Worm (Caenorhabditis elegans) whole organism, L1 larva: ENCODE measurements around the gene egl-18.

ENCODE experiments used
- C16A3.4 ChIP-seq: fragments of 150-350 bp; optimal IDR thresholded peaks from 2 replicates; lab custom pipeline; 2014; ENCODE audit warnings: missing biosample characterization, missing genetic modification characterization
- ceh-88 ChIP-seq: fragments of 200-800 bp; sonication (Bioruptor generic); IDR thresholded peaks from 2 replicates; pipeline ENCODE4 v1.3.6; 2022; ENCODE audit warnings: missing genetic modification characterization, missing compliant biosample characterization
- ces-1 ChIP-seq: fragments of 150-350 bp; optimal IDR thresholded peaks from 2 replicates; lab custom pipeline; 2014; ENCODE audit warnings: missing biosample characterization, missing genetic modification reagents, missing genetic modification characterization
- efl-1 ChIP-seq, 4 experiments: fragments of 150-350 bp; optimal IDR thresholded peaks in 3 of 4; peaks in 1 of 4; 1 replicate in 1 of 4; 2 replicates in 3 of 4; lab custom pipeline; 2014; ENCODE audit warnings: missing biosample characterization in 2 of 4, missing genetic modification characterization in 2 of 4, missing genetic modification reagents in 2 of 4
- efl-3 ChIP-seq: fragments of 200-800 bp; sonication (Bioruptor generic); optimal IDR thresholded peaks from 2 replicates; lab custom pipeline; 2018; ENCODE audit warnings: mild to moderate bottlenecking, missing genetic modification characterization, missing compliant biosample characterization
- egl-13 ChIP-seq: sonication (generic microtip); optimal IDR thresholded peaks from 2 replicates; lab custom pipeline; 2016; ENCODE audit warnings: missing genotype, missing genetic modification reagents, missing genetic modification characterization, missing compliant biosample characterization
- egl-27 ChIP-seq, 2 experiments: fragments of 150-350 bp in 1 of 2; sonication (generic microtip); optimal IDR thresholded peaks; 3 replicates each; lab custom pipeline; 2017 to 2018; ENCODE audit warnings: missing biosample characterization in 2 of 2, missing genetic modification characterization in 2 of 2, missing genetic modification reagents in 2 of 2
- elt-3 ChIP-seq, 6 experiments: fragments of 150-350 bp in 1 of 6; sonication (generic microtip); optimal IDR thresholded peaks; 2 replicates each; lab custom pipeline; 2017 to 2018; ENCODE audit warnings: missing biosample characterization in 6 of 6, missing genetic modification characterization in 6 of 6, inconsistent platforms in 1 of 6
- fkh-4 ChIP-seq: sonication (generic microtip); optimal IDR thresholded peaks from 2 replicates; lab custom pipeline; 2016; ENCODE audit warnings: missing compliant biosample characterization, missing genetic modification characterization, borderline replicate concordance
- fkh-8 ChIP-seq: sonication (generic microtip); optimal IDR thresholded peaks from 2 replicates; lab custom pipeline; 2016; ENCODE audit warnings: mild to moderate bottlenecking, missing genetic modification characterization, missing compliant biosample characterization
- hlh-4 ChIP-seq: sonication (generic microtip); optimal IDR thresholded peaks from 2 replicates; lab custom pipeline; 2016; ENCODE audit warnings: mild to moderate bottlenecking, missing genetic modification characterization, missing compliant biosample characterization
- lin-14 ChIP-seq: fragments of 200-800 bp; sonication (Bioruptor generic); optimal IDR thresholded peaks from 2 replicates; lab custom pipeline; 2018; ENCODE audit warnings: mild to moderate bottlenecking, missing genetic modification characterization, moderate library complexity, missing compliant biosample characterization
- lin-39 ChIP-seq: fragments of 150-350 bp; optimal IDR thresholded peaks from 2 replicates; lab custom pipeline; 2014; ENCODE audit warnings: missing biosample characterization, missing genetic modification reagents, missing genetic modification characterization
- lir-3 ChIP-seq: sonication (generic microtip); optimal IDR thresholded peaks from 2 replicates; lab custom pipeline; 2016; ENCODE audit warnings: mild to moderate bottlenecking, missing genetic modification characterization, moderate library complexity, missing compliant biosample characterization; ENCODE audit not compliant: poor library complexity
- lsy-2 ChIP-seq, 2 experiments: fragments of 150-350 bp; optimal IDR thresholded peaks; 2 replicates each; lab custom pipeline; 2014; ENCODE audit warnings: missing biosample characterization in 2 of 2, missing genetic modification characterization in 2 of 2
- mep-1 ChIP-seq: fragments of 150-350 bp; optimal IDR thresholded peaks from 2 replicates; lab custom pipeline; 2014; ENCODE audit warnings: missing biosample characterization, missing genetic modification characterization
- nhr-20 ChIP-seq: sonication (generic microtip); optimal IDR thresholded peaks from 2 replicates; lab custom pipeline; 2016; ENCODE audit warnings: mild to moderate bottlenecking, missing genetic modification characterization, missing compliant biosample characterization
- nhr-71 ChIP-seq: sonication (generic microtip); optimal IDR thresholded peaks from 2 replicates; lab custom pipeline; 2016; ENCODE audit warnings: mild to moderate bottlenecking, missing genetic modification characterization, moderate library complexity, missing compliant biosample characterization
- nhr-77 ChIP-seq: fragments of 150-350 bp; optimal IDR thresholded peaks from 2 replicates; lab custom pipeline; 2014; ENCODE audit warnings: missing biosample characterization, missing genetic modification characterization
- nhr-90 ChIP-seq: sonication (generic microtip); optimal IDR thresholded peaks from 2 replicates; lab custom pipeline; 2016; ENCODE audit warnings: mild to moderate bottlenecking, missing genetic modification characterization, missing compliant biosample characterization; ENCODE audit not compliant: poor library complexity
- pag-3 ChIP-seq: sonication (generic microtip); optimal IDR thresholded peaks from 2 replicates; lab custom pipeline; 2017; ENCODE audit warnings: missing genetic modification characterization, mild to moderate bottlenecking, missing compliant biosample characterization, antibody characterized with exemption, borderline replicate concordance; ENCODE audit not compliant: insufficient read depth
- pax-3 ChIP-seq: fragments of 200-800 bp; sonication (Bioruptor generic); optimal IDR thresholded peaks from 2 replicates; lab custom pipeline; 2018; ENCODE audit warnings: mild to moderate bottlenecking, missing genetic modification characterization, moderate library complexity, missing compliant biosample characterization
- pqm-1 ChIP-seq: sonication (generic microtip); optimal IDR thresholded peaks from 3 replicates; lab custom pipeline; 2017; ENCODE audit warnings: missing biosample characterization, missing genetic modification characterization
- snu-23 ChIP-seq: sonication (generic microtip); optimal IDR thresholded peaks from 2 replicates; lab custom pipeline; 2016; ENCODE audit warnings: missing genetic modification characterization, missing compliant biosample characterization
- tlp-1 ChIP-seq: fragments of 150-350 bp; optimal IDR thresholded peaks from 2 replicates; lab custom pipeline; 2014; ENCODE audit warnings: missing biosample characterization, missing genetic modification characterization
- unc-130 ChIP-seq: fragments of 150-350 bp; optimal IDR thresholded peaks from 2 replicates; lab custom pipeline; 2017; ENCODE audit warnings: missing biosample characterization, missing genetic modification characterization, inconsistent platforms
- unc-98 ChIP-seq: fragments of 200-800 bp; sonication (Bioruptor generic); IDR thresholded peaks from 2 replicates; pipeline ENCODE4 v1.3.6; 2022; ENCODE audit warnings: missing genetic modification characterization, missing compliant biosample characterization
- zag-1 ChIP-seq: fragments of 150-350 bp; optimal IDR thresholded peaks from 2 replicates; lab custom pipeline; 2014; ENCODE audit warnings: missing biosample characterization, missing genetic modification characterization
- zip-4 ChIP-seq: fragments of 200-800 bp; sonication (Bioruptor generic); optimal IDR thresholded peaks from 2 replicates; lab custom pipeline; 2018; ENCODE audit warnings: mild to moderate bottlenecking, missing genetic modification characterization, moderate library complexity, missing compliant biosample characterization
- ztf-4 ChIP-seq: fragments of 150-350 bp; optimal IDR thresholded peaks from 2 replicates; lab custom pipeline; 2014; ENCODE audit warnings: missing biosample characterization, missing genetic modification characterization

Gene egl-18

DNA sequence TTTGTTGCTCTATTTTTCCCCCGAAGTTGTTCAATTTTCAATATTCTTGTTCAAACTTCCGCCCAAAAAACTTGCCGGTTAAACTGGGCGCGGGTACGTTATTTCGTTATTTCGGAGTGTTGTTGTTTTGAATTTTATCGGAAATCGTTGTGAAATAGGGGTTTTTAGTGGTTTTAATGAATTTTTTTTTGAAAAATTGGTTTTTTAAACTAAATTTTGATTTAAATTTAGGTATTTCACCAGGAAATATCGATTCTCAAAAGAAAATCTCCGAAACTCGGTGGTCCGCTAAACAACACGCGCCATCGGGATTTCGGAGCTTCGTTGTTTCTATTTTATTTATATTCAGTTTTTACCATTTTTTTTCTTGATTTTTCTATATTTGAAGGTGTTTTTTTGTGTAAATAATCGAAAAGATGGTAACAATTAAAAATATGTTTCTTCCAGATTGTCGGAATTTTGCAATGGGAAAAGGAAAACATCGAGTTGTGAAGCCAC lies 51.1 kb downstream of the egl-18 start, which contains the start of gene F52C12.2 (continued):
- TF ChIP-seq unc-98 (GFP tag; lab: Robert Waterston, UW) = no peak
- no peak for TF ChIP-seq ces-1

DNA sequence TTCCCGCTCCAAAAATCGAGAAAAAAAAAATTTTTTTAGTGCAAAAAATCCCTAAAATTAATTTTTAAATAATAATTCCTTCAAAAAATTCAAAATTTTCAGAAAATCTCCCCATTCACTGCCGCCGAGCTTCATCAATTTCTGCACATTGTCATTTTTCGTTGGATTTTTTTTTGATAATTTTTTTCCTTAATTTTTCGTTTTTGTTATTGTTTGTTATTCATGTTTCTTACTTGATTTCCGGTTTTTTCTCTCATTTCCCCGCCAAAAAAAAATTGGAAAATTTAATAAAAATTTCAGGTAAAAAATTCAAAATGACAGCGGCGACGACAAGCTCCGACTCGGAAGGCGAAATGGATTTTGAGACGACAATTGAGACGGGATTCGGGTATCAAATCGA lies 54.3 kb downstream of the egl-18 start, which contains the start of gene F52C12.6:
TSS of gene F52C12.6 (plus strand) at position 301 of the 400 bp plus-strand sequence.
- no peak for TF ChIP-seq ceh-88
- no peak for TF ChIP-seq elt-3 (tag; optimal IDR thresholded peaks at IDR 0.05; lab: Kevin White, UChicago)
- TF ChIP-seq lsy-2 (tag; optimal IDR thresholded peaks at IDR 0.05; lab: Kevin White, UChicago) = no peak
- no peak for TF ChIP-seq nhr-90 (tag; lab: Kevin White, UChicago)
- TF ChIP-seq hlh-4 = no peak
- no peak for TF ChIP-seq nhr-71 (tag; lab: Kevin White, UChicago)
- TF ChIP-seq, all 84 proteins: peak for 0

DNA sequence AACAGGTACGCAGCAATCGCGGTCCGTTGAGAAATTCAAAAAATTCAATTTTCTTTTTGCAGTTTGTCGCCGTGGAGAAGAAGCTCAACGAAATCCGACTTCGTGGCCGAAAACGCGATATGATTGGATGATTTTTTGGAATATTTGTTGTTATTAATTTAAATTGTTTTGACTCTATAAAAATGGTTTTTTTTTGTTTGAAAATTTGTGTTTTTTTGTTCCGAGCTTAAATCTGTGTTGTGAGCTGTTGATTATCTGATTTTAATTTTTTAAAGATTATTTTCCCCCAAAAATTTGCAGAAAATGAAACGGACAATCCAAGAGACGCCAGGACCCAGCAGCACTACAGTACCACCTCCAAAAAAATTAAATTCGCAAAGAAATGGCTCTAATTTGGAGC lies 57.4 kb downstream of the egl-18 start, which contains the start of gene tdpo-1:
TSS of gene tdpo-1 (plus strand) at position 301 of the 400 bp plus-strand sequence.
- TF ChIP-seq unc-130 (tag; lab: Kevin White, UChicago) (no peak), efl-3 (GFP tag; lab: Kevin White, UChicago) (no peak), C16A3.4 (tag; lab: Kevin White, UChicago) (no peak), zag-1 (tag; lab: Kevin White, UChicago) (no peak), fkh-4 (tag; lab: Kevin White, UChicago) (no peak), tlp-1 (tag; lab: Kevin White, UChicago) (no peak), nhr-90 (tag; lab: Kevin White, UChicago) (no peak), zip-4 (GFP tag; lab: Kevin White, UChicago) (no peak)

DNA sequence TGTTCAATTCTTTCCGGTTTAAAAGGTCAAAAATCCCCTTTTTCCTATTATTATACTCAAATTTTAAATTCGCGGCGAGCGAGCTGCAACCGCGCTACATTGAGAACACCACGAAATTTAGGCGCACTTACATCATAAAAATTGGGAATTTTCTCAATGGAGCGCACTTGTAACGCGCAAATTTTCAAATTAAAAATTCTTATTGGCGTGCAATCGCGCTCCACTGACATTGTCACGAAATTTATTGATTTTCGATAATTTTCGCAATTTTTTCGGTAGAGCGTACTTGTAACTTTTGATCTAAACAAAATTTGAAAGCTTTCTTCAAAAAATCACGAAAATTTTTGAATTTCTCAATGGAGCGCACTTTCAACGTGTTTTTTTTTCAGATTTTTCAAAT lies 61.1 kb downstream of the egl-18 start, which contains the start of gene ulp-3:
TSS of gene ulp-3 (plus strand) at position 388 of the 400 bp plus-strand sequence.
- no peak for TF ChIP-seq efl-1 (optimal IDR thresholded peaks at IDR 0.05; lab: Kevin White, UChicago)
- peak in 1 of 2 experiments; percentile 65 for TF ChIP-seq efl-1 (GFP tag; optimal IDR thresholded peaks at IDR 0.05 in 1 of 2; lab: Kevin White, UChicago)
- TF ChIP-seq elt-3 (tag; optimal IDR thresholded peaks at IDR 0.05; lab: Kevin White, UChicago) = no peak
- TF ChIP-seq ceh-88 = no peak
- TF ChIP-seq lin-14 = no peak

DNA sequence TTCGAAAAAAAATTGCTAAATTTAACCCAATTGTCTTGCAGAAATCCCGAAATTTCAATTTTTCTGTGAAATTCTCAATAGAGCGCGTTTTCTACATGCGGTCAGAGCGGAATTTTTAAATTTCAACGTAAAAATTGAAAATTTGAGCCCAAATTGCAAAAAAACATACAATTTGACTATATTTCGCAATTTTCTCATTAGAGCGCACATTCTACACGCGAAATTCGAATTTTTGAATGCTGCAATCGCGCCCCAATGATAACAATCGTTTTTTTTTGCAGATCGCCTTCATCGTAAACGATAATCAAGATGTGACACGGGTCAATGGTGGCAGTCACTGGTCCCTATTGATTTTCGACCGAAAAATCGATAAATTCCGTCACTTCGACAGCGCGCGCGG lies 61.9 kb downstream of the egl-18 start:
- no peak for TF ChIP-seq lin-39 (tag; lab: Kevin White, UChicago)
- TF ChIP-seq nhr-20 (tag; lab: Kevin White, UChicago) = no peak
- no peak for TF ChIP-seq mep-1 (tag; lab: Kevin White, UChicago)
- TF ChIP-seq egl-27 (tag; optimal IDR thresholded peaks at IDR 0.05; lab: Kevin White, UChicago) = no peak
- TF ChIP-seq pag-3 = no peak
- TF ChIP-seq pax-3 (tag; lab: Kevin White, UChicago) = no peak
- no peak for TF ChIP-seq egl-13 (tag; lab: Kevin White, UChicago)
- TF ChIP-seq zag-1 (tag; lab: Kevin White, UChicago) = no peak
- TF ChIP-seq pqm-1 (tag; lab: Kevin White, UChicago) = no peak
- TF ChIP-seq ztf-4 (tag; lab: Kevin White, UChicago) = no peak
- TF ChIP-seq zip-4 (GFP tag; lab: Kevin White, UChicago) = no peak
- TF ChIP-seq efl-1 (optimal IDR thresholded peaks at IDR 0.05; lab: Kevin White, UChicago) = no peak
- no peak for TF ChIP-seq efl-1 (GFP tag; optimal IDR thresholded peaks at IDR 0.05 in 1 of 2; lab: Kevin White, UChicago)
- no peak for TF ChIP-seq nhr-77 (tag; lab: Kevin White, UChicago)
- TF ChIP-seq nhr-90 (tag; lab: Kevin White, UChicago) = no peak
- no peak for TF ChIP-seq snu-23 (GFP tag; lab: Kevin White, UChicago)
- TF ChIP-seq fkh-8 = no peak
- no peak for TF ChIP-seq lir-3
